Worm (Caenorhabditis elegans): Measurements from ENCODE around the gene dod-21.

DNA sequence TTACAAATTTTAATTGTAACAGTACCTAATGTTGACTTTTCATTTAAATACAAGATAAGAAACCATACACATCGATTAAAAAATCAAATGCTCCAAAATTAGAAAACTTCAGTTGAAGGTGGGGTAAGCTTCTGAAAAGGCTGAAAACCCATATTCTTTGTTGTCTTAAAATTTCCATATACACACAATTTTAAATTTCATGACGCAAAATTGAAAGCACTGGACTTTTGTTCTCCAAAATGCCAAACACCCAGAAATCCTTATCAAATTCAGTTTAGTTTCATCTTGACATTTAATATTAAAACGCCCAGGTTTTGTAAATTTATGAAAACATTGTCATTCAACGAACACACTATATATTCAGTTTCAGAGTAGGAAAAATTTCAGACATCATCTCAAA, 23.6 kb downstream of the dod-21 start, which contains the start of gene F55G11.7:
- TF ChIP-seq nhr-11 (tag; optimal IDR thresholded peaks at IDR 0.05) = no peak
- TF ChIP-seq nhr-77 (tag; optimal IDR thresholded peaks at IDR 0.05) = no peak
- no peak for TF ChIP-seq snpc-4 (tag; optimal IDR thresholded peaks at IDR 0.05)
- TF ChIP-seq tra-1 (GFP tag; IDR thresholded peaks at IDR 0.05) = no peak
- TF ChIP-seq pqm-1 (tag; optimal IDR thresholded peaks at IDR 0.05) = no peak
- no peak for TF ChIP-seq zip-2 (tag; optimal IDR thresholded peaks at IDR 0.05)
- no peak for TF ChIP-seq hif-1 (tag; optimal IDR thresholded peaks at IDR 0.05)
- TF ChIP-seq ZK546.5 (tag; optimal IDR thresholded peaks at IDR 0.05) = no peak
- TF ChIP-seq F49E8.2 (tag; optimal IDR thresholded peaks at IDR 0.05; ENCODE audit: borderline replicate concordance) = no peak
- no peak for TF ChIP-seq ztf-11 (tag; optimal IDR thresholded peaks at IDR 0.05)
- peak in 1 of 2 experiments; percentile 39 for TF ChIP-seq unc-62 (GFP tag; optimal IDR thresholded peaks at IDR 0.05 in 1 of 2)
- TF ChIP-seq unc-62 (tag; optimal IDR thresholded peaks at IDR 0.05) = no peak

Data from whole organism, L4 larva.